Worm (Caenorhabditis elegans) whole organism, L3 larva: ENCODE results near the gene C01G6.2.

Experiments used
- ama-1 ChIP-seq: fragments of 150-350 bp; optimal IDR thresholded peaks from 2 replicates; lab custom pipeline; 2018
- ceh-28 ChIP-seq: fragments of 150-350 bp; optimal IDR thresholded peaks from 2 replicates; lab custom pipeline; 2014; ENCODE audit warnings: missing biosample characterization, missing genetic modification reagents, missing genetic modification characterization
- ceh-82 ChIP-seq: fragments of 150-350 bp; optimal IDR thresholded peaks from 2 replicates; lab custom pipeline; 2014; ENCODE audit warnings: missing biosample characterization, missing genetic modification characterization
- ceh-9 ChIP-seq: sonication (generic microtip); optimal IDR thresholded peaks from 2 replicates; lab custom pipeline; 2018; ENCODE audit warnings: missing biosample characterization, missing genetic modification characterization
- daf-12 ChIP-seq: fragments of 150-350 bp; optimal IDR thresholded peaks from 2 replicates; lab custom pipeline; 2014; ENCODE audit warnings: missing biosample characterization, missing genetic modification reagents, missing genetic modification characterization
- egl-27 ChIP-seq: sonication (generic microtip); optimal IDR thresholded peaks from 4 replicates; lab custom pipeline; 2017; ENCODE audit warnings: missing biosample characterization, missing genetic modification reagents, missing genetic modification characterization
- egl-5 ChIP-seq: fragments of 150-350 bp; optimal IDR thresholded peaks from 2 replicates; lab custom pipeline; 2017; ENCODE audit warnings: missing biosample characterization, missing genetic modification reagents, missing genetic modification characterization, inconsistent platforms
- elt-1 ChIP-seq: fragments of 150-350 bp; optimal IDR thresholded peaks from 2 replicates; lab custom pipeline; 2014; ENCODE audit warnings: missing biosample characterization, missing genetic modification characterization
- elt-2 ChIP-seq: sonication (generic microtip); optimal IDR thresholded peaks from 2 replicates; lab custom pipeline; 2016; ENCODE audit warnings: missing genetic modification reagents, mild to moderate bottlenecking, missing genetic modification characterization, missing compliant biosample characterization
- eor-1 ChIP-seq, 2 experiments: fragments of 150-350 bp; optimal IDR thresholded peaks; 2 replicates each; lab custom pipeline; 2014 to 2018; ENCODE audit warnings: missing biosample characterization in 2 of 2, missing genetic modification characterization in 2 of 2
- fkh-2 ChIP-seq: fragments of 150-350 bp; optimal IDR thresholded peaks from 2 replicates; lab custom pipeline; 2014; ENCODE audit warnings: missing biosample characterization, missing genetic modification reagents, missing genetic modification characterization
- fos-1 ChIP-seq: fragments of 150-350 bp; optimal IDR thresholded peaks from 2 replicates; lab custom pipeline; 2014; ENCODE audit warnings: missing biosample characterization, missing genetic modification characterization
- hmg-11 ChIP-seq: sonication (generic microtip); optimal IDR thresholded peaks from 2 replicates; lab custom pipeline; 2016; ENCODE audit warnings: missing genetic modification characterization, missing compliant biosample characterization
- lin-15B ChIP-seq: fragments of 150-350 bp; optimal IDR thresholded peaks from 2 replicates; lab custom pipeline; 2014; ENCODE audit warnings: missing biosample characterization, missing genetic modification characterization
- lin-39 ChIP-seq: fragments of 150-350 bp; optimal IDR thresholded peaks from 2 replicates; lab custom pipeline; 2018; ENCODE audit warnings: missing biosample characterization, missing genetic modification reagents, missing genetic modification characterization
- mdl-1 ChIP-seq: fragments of 150-350 bp; optimal IDR thresholded peaks from 2 replicates; lab custom pipeline; 2014; ENCODE audit warnings: missing biosample characterization, missing genetic modification characterization
- nfya-1 ChIP-seq: sonication (generic microtip); optimal IDR thresholded peaks from 2 replicates; lab custom pipeline; 2017; ENCODE audit warnings: missing genetic modification characterization, mild to moderate bottlenecking, missing compliant biosample characterization, antibody characterized with exemption, moderate library complexity; ENCODE audit not compliant: insufficient read depth
- nhr-12 ChIP-seq: fragments of 150-350 bp; optimal IDR thresholded peaks from 2 replicates; lab custom pipeline; 2014; ENCODE audit warnings: missing biosample characterization, missing genetic modification characterization
- nhr-23 ChIP-seq: fragments of 150-350 bp; optimal IDR thresholded peaks from 2 replicates; lab custom pipeline; 2014; ENCODE audit warnings: missing biosample characterization, missing genetic modification reagents, missing genetic modification characterization
- nhr-237 ChIP-seq: fragments of 150-350 bp; optimal IDR thresholded peaks from 2 replicates; lab custom pipeline; 2014; ENCODE audit warnings: missing biosample characterization, missing genetic modification characterization
- nhr-25 ChIP-seq: sonication (generic microtip); optimal IDR thresholded peaks from 2 replicates; lab custom pipeline; 2017; ENCODE audit warnings: missing biosample characterization, missing genetic modification characterization
- nhr-43 ChIP-seq: sonication (generic microtip); optimal IDR thresholded peaks from 2 replicates; lab custom pipeline; 2016; ENCODE audit warnings: mild to moderate bottlenecking, missing genetic modification characterization, missing compliant biosample characterization; ENCODE audit not compliant: poor library complexity, severe bottlenecking
- nhr-67 ChIP-seq: fragments of 150-350 bp; optimal IDR thresholded peaks from 2 replicates; lab custom pipeline; 2014; ENCODE audit warnings: missing biosample characterization, missing genetic modification characterization
- nhr-76 ChIP-seq: fragments of 150-350 bp; sonication (generic microtip); optimal IDR thresholded peaks from 5 replicates; lab custom pipeline; 2014; ENCODE audit warnings: missing biosample characterization, missing genetic modification characterization
- pha-4 ChIP-seq: fragments of 150-350 bp; optimal IDR thresholded peaks from 2 replicates; lab custom pipeline; 2014; ENCODE audit warnings: missing biosample characterization, missing genetic modification reagents, missing genetic modification characterization
- pqm-1 ChIP-seq: fragments of 150-350 bp; optimal IDR thresholded peaks from 2 replicates; lab custom pipeline; 2017; ENCODE audit warnings: missing biosample characterization, missing genetic modification characterization, inconsistent platforms
- sea-2 ChIP-seq: fragments of 150-350 bp; sonication (generic microtip); optimal IDR thresholded peaks from 4 replicates; lab custom pipeline; 2014; ENCODE audit warnings: missing biosample characterization, missing genetic modification reagents, missing genetic modification characterization
- skn-1 ChIP-seq: fragments of 150-350 bp; optimal IDR thresholded peaks from 2 replicates; lab custom pipeline; 2014; ENCODE audit warnings: missing biosample characterization, missing genetic modification characterization
- unc-39 ChIP-seq: sonication (generic microtip); optimal IDR thresholded peaks from 4 replicates; lab custom pipeline; 2017; ENCODE audit warnings: missing biosample characterization, missing genetic modification characterization
- unc-62 ChIP-seq: fragments of 150-350 bp; sonication (generic microtip); optimal IDR thresholded peaks from 4 replicates; lab custom pipeline; 2014; ENCODE audit warnings: missing biosample characterization, missing genetic modification reagents, missing genetic modification characterization
- zag-1 ChIP-seq: fragments of 150-350 bp; optimal IDR thresholded peaks from 2 replicates; lab custom pipeline; 2014; ENCODE audit warnings: missing biosample characterization, missing genetic modification characterization
- ztf-11 ChIP-seq: fragments of 150-350 bp; optimal IDR thresholded peaks from 2 replicates; lab custom pipeline; 2014; ENCODE audit warnings: missing biosample characterization, missing genetic modification characterization
- ztf-4 ChIP-seq: fragments of 150-350 bp; optimal IDR thresholded peaks from 2 replicates; lab custom pipeline; 2014; ENCODE audit warnings: missing biosample characterization, missing genetic modification characterization

C01G6.2 gene

ce11 chrII:9284358-9285170 is 17.7 kb downstream of the C01G6.2 start:
- TF ChIP-seq ceh-9 (tag; lab: Kevin White, UChicago) (no peak), nhr-25 (tag; lab: Kevin White, UChicago) (peak; percentile 19), nhr-12 (no peak), ztf-4 (tag; lab: Kevin White, UChicago) (peak; percentile 34), unc-39 (tag; lab: Kevin White, UChicago) (no peak), pqm-1 (tag; lab: Kevin White, UChicago) (peak; percentile 72), nfya-1 (tag; lab: Kevin White, UChicago) (peak; percentile 81), ama-1 (lab: Kevin White, UChicago) (peak; percentile 19), elt-1 (tag; lab: Kevin White, UChicago) (no peak), elt-2 (tag; lab: Kevin White, UChicago) (peak; percentile 19), ceh-82 (no peak), nhr-76 (peak; percentile 7), pha-4 (tag; lab: Kevin White, UChicago) (peak; percentile 71), egl-27 (tag; lab: Kevin White, UChicago) (no peak)

DNA sequence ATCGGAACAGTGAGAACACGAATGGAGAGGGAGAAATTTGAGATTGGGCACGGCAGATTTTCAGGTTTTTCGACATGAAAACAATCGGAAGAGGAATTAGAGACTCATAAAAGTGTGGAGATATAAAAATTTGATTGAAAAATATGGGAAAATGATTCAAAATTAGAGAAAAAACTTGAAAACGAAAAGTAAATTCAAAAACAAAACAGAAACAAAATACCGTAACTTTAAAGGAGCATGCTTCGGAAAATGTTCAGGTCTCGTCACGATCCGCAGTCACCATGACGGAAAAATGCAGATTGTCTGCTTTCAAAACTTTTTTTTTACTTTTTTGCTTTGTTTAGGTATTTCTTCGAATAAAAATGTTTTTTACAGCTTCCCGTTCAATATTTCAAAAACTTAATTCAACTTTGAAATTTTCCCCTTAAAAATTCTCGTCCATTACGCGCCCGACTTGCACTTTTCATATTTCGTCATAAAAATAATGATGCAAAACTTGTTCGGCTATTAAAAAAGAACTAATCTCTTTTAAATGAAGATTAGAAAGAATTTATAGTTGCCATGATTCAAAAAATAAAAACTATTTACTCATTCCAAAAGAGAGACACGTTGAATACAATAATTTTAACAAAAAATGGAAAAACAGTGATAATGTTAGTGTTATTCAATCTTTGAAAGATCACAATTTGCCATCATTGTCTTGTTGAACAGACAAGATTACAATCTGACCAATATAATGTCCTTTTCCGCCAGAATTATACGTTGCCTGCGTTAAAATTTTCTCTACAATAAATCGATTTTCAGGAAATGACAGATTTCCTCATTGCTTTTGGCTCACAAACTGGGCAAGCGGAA is 18.5 kb downstream of the C01G6.2 start, which contains the start of gene mtrr-1:
Gene mtrr-1 (plus strand): TSS at position 805 of the 855 bp plus-strand sequence.
- TF ChIP-seq lin-39 (tag; lab: Kevin White, UChicago) (peak; percentile 34), nhr-25 (tag; lab: Kevin White, UChicago) (peak; percentile 38), nhr-67 (tag; lab: Kevin White, UChicago) (no peak), nhr-43 (peak; percentile 25), lin-15B (no peak), egl-5 (tag; lab: Kevin White, UChicago) (no peak), nhr-23 (peak; percentile 44), ceh-9 (tag; lab: Kevin White, UChicago) (no peak), hmg-11 (no peak), pha-4 (tag; lab: Kevin White, UChicago) (no peak), eor-1 (tag; optimal IDR thresholded peaks at IDR 0.05; lab: Kevin White, UChicago) (no peak), nfya-1 (tag; lab: Kevin White, UChicago) (peak; percentile 55), skn-1 (tag; lab: Kevin White, UChicago) (no peak), mdl-1 (tag; lab: Kevin White, UChicago) (no peak), fkh-2 (tag; lab: Kevin White, UChicago) (no peak), pqm-1 (tag; lab: Kevin White, UChicago) (peak; percentile 4), ceh-28 (tag; lab: Kevin White, UChicago) (peak; percentile 10), ama-1 (lab: Kevin White, UChicago) (peak; percentile 89), nhr-237 (tag; lab: Kevin White, UChicago) (no peak)

DNA sequence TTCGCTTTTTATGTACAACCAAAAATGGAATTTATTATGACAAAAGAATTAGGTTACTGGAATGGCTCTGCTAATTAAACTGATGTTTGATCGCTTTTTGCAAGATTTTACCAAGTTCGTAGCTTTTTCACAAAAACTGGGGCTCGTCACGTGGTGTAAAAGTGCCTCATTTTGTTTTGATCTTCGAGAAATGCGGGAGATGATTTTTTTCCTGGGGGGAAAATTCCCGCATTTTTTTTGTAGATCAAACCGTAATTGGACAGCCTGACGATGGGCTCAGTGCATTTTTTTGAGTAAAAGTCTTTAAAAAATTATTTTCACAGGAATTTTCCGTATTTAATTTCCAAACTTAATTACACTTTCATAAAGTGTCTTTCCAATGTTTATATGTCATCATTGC is 22.3 kb downstream of the C01G6.2 start:
- TF ChIP-seq daf-12 (tag; lab: Kevin White, UChicago) (no peak), fos-1 (tag; lab: Kevin White, UChicago) (no peak), ceh-9 (tag; lab: Kevin White, UChicago) (no peak), nhr-25 (tag; lab: Kevin White, UChicago) (no peak), pha-4 (tag; lab: Kevin White, UChicago) (no peak), unc-39 (tag; lab: Kevin White, UChicago) (no peak), zag-1 (tag; lab: Kevin White, UChicago) (no peak), ztf-11 (tag; lab: Kevin White, UChicago) (no peak), nhr-67 (tag; lab: Kevin White, UChicago) (no peak), sea-2 (no peak), egl-5 (tag; lab: Kevin White, UChicago) (no peak), pqm-1 (tag; lab: Kevin White, UChicago) (no peak), elt-1 (tag; lab: Kevin White, UChicago) (no peak), nhr-76 (no peak), nhr-12 (no peak), unc-62 (GFP tag; lab: Kevin White, UChicago) (no peak), egl-27 (tag; lab: Kevin White, UChicago) (no peak)
